Fruit fly (Drosophila melanogaster) whole organism, embryonic: Measurements from ENCODE around the gene CG42525.
A peak's percentile ranks its signal among the peaks of the same experiment; 100 is the strongest.

Experiments used
- CG10959 ChIP-seq: fragments of 200-800 bp; sonication (Bioruptor generic); IDR thresholded peaks from 2 replicates; pipeline ENCODE4 v1.3.6; 2022; ENCODE audit warnings: missing biosample characterization, missing genetic modification characterization
- CG13287 ChIP-seq: fragments of 200-800 bp; sonication (Bioruptor generic); IDR thresholded peaks from 2 replicates; pipeline ENCODE4 v1.3.6; 2022; ENCODE audit warnings: missing biosample characterization, missing genetic modification characterization; ENCODE audit not compliant: partially characterized antibody
- CG13424 ChIP-seq: fragments of 200-800 bp; sonication (Bioruptor generic); optimal IDR thresholded peaks from 2 replicates; lab custom pipeline; 2019; ENCODE audit warnings: missing biosample characterization, mild to moderate bottlenecking, missing genetic modification characterization, moderate library complexity
- CG14860 ChIP-seq: fragments of 200-800 bp; sonication (Bioruptor generic); IDR thresholded peaks from 3 replicates; pipeline ENCODE4 v1.3.6; 2022; ENCODE audit warnings: missing biosample characterization, missing genetic modification characterization; ENCODE audit not compliant: partially characterized antibody
- CG2129 ChIP-seq: fragments of 200-800 bp; sonication (Bioruptor generic); IDR thresholded peaks from 2 replicates; pipeline ENCODE4 v1.3.6; 2022; ENCODE audit warnings: missing biosample characterization, missing genetic modification characterization; ENCODE audit not compliant: partially characterized antibody
- CG2199 ChIP-seq: fragments of 200-800 bp; sonication (Bioruptor generic); IDR thresholded peaks from 3 replicates; pipeline ENCODE4 v1.3.6; 2022; ENCODE audit warnings: missing biosample characterization, missing genetic modification characterization
- CG2889 ChIP-seq: fragments of 200-800 bp; sonication (Bioruptor generic); IDR thresholded peaks from 3 replicates; pipeline ENCODE4 v1.3.6; 2022; ENCODE audit warnings: missing biosample characterization, missing genetic modification characterization
- CG30431 ChIP-seq: fragments of 200-800 bp; sonication (Bioruptor generic); optimal IDR thresholded peaks from 2 replicates; lab custom pipeline; 2017; ENCODE audit warnings: missing biosample characterization, missing genetic modification characterization
- CG3281 ChIP-seq: fragments of 200-800 bp; sonication (Bioruptor generic); optimal IDR thresholded peaks from 3 replicates; lab custom pipeline; 2017; ENCODE audit warnings: missing biosample characterization, mild to moderate bottlenecking, missing genetic modification characterization
- CG3847 ChIP-seq: fragments of 200-800 bp; sonication (Bioruptor generic); IDR thresholded peaks from 2 replicates; pipeline ENCODE4 v1.3.6; 2022; ENCODE audit warnings: missing biosample characterization, missing genetic modification characterization
- CG42726 ChIP-seq: fragments of 200-800 bp; sonication (Bioruptor generic); IDR thresholded peaks from 2 replicates; pipeline ENCODE4 v1.3.6; 2022; ENCODE audit warnings: missing biosample characterization, missing genetic modification characterization; ENCODE audit not compliant: partially characterized antibody
- CG4360 ChIP-seq: fragments of 200-800 bp; sonication (Bioruptor generic); IDR thresholded peaks from 2 replicates; pipeline ENCODE4 v1.3.6; 2022; ENCODE audit warnings: missing biosample characterization, missing genetic modification characterization
- CG4404 ChIP-seq: fragments of 200-800 bp; sonication (Bioruptor generic); IDR thresholded peaks from 2 replicates; pipeline ENCODE4 v1.3.6; 2022; ENCODE audit warnings: missing biosample characterization, missing genetic modification characterization
- CG4707 ChIP-seq: fragments of 200-800 bp; sonication (Bioruptor generic); optimal IDR thresholded peaks from 2 replicates; lab custom pipeline; 2018; ENCODE audit warnings: missing biosample characterization, mild to moderate bottlenecking, missing genetic modification characterization, moderate library complexity
- CG6791 ChIP-seq: fragments of 200-800 bp; sonication (Bioruptor generic); IDR thresholded peaks from 3 replicates; pipeline ENCODE4 v1.3.6; 2022; ENCODE audit warnings: missing biosample characterization, missing genetic modification characterization; ENCODE audit not compliant: partially characterized antibody
- CG9727 ChIP-seq: fragments of 200-800 bp; sonication (Bioruptor generic); optimal IDR thresholded peaks from 3 replicates; lab custom pipeline; 2017; ENCODE audit warnings: missing biosample characterization, mild to moderate bottlenecking, missing genetic modification characterization
- CrebB ChIP-seq: fragments of 200-800 bp; sonication (Bioruptor generic); optimal IDR thresholded peaks from 3 replicates; lab custom pipeline; 2018; ENCODE audit warnings: missing biosample characterization, mild to moderate bottlenecking, missing genetic modification characterization
- Dbx ChIP-seq: fragments of 200-800 bp; sonication (Bioruptor generic); IDR thresholded peaks from 3 replicates; pipeline ENCODE4 v1.3.6; 2022; ENCODE audit warnings: missing biosample characterization, missing genetic modification characterization
- Dek ChIP-seq: fragments of 200-800 bp; sonication (Bioruptor generic); optimal IDR thresholded peaks from 3 replicates; lab custom pipeline; 2019; ENCODE audit warnings: missing biosample characterization, mild to moderate bottlenecking, missing genetic modification characterization, moderate library complexity
- Doc3 ChIP-seq: fragments of 200-800 bp; sonication (Bioruptor generic); IDR thresholded peaks from 3 replicates; pipeline ENCODE4 v1.3.6; 2022; ENCODE audit warnings: missing biosample characterization, missing genetic modification characterization; ENCODE audit not compliant: partially characterized antibody
- Dp ChIP-seq: fragments of 200-800 bp; sonication (Bioruptor generic); optimal IDR thresholded peaks from 2 replicates; lab custom pipeline; 2018; ENCODE audit warnings: missing biosample characterization, mild to moderate bottlenecking, missing genetic modification characterization, moderate library complexity
- Ets97D ChIP-seq: fragments of 200-800 bp; sonication (Bioruptor generic); optimal IDR thresholded peaks from 3 replicates; lab custom pipeline; 2016; ENCODE audit warnings: missing biosample characterization, missing genetic modification characterization
- HmgZ ChIP-seq: fragments of 200-800 bp; sonication (Bioruptor generic); optimal IDR thresholded peaks from 2 replicates; lab custom pipeline; 2018; ENCODE audit warnings: missing biosample characterization, mild to moderate bottlenecking, missing genetic modification characterization
- Lhr ChIP-seq: fragments of 200-800 bp; sonication (Bioruptor generic); optimal IDR thresholded peaks from 3 replicates; lab custom pipeline; 2017; ENCODE audit warnings: mild to moderate bottlenecking, missing biosample characterization, missing genetic modification reagents, missing genetic modification characterization
- Myb ChIP-seq: fragments of 200-800 bp; sonication (Bioruptor generic); optimal IDR thresholded peaks from 2 replicates; lab custom pipeline; 2016; ENCODE audit warnings: missing biosample characterization, missing genetic modification characterization
- Pdp1 ChIP-seq, 2 experiments: fragments of 200-800 bp; sonication (Bioruptor generic); optimal IDR thresholded peaks; 3 replicates each; lab custom pipeline; 2016; ENCODE audit warnings: missing biosample characterization in 2 of 2, missing genetic modification characterization in 2 of 2, mild to moderate bottlenecking in 1 of 2, moderate library complexity in 1 of 2
- Scr ChIP-seq: fragments of 200-800 bp; sonication (Bioruptor generic); IDR thresholded peaks from 2 replicates; pipeline ENCODE4 v1.3.6; 2022; ENCODE audit warnings: missing biosample characterization, missing genetic modification characterization; ENCODE audit not compliant: partially characterized antibody
- Ssrp ChIP-seq: fragments of 200-800 bp; sonication (Bioruptor generic); optimal IDR thresholded peaks from 2 replicates; lab custom pipeline; 2018; ENCODE audit warnings: missing biosample characterization, mild to moderate bottlenecking, missing genetic modification characterization, moderate library complexity
- Xrp1 ChIP-seq: fragments of 200-800 bp; sonication (Bioruptor generic); IDR thresholded peaks from 2 replicates; pipeline ENCODE4 v1.3.6; 2022; ENCODE audit warnings: missing biosample characterization, missing genetic modification characterization
- YL-1 ChIP-seq: fragments of 200-800 bp; sonication (Bioruptor generic); optimal IDR thresholded peaks from 3 replicates; lab custom pipeline; 2017; ENCODE audit warnings: missing biosample characterization, mild to moderate bottlenecking, missing genetic modification characterization
- bbx ChIP-seq: fragments of 200-800 bp; sonication (Bioruptor generic); IDR thresholded peaks from 2 replicates; pipeline ENCODE4 v1.3.6; 2022; ENCODE audit warnings: missing biosample characterization, missing genetic modification characterization; ENCODE audit not compliant: partially characterized antibody
- bigmax ChIP-seq: fragments of 200-800 bp; sonication (Bioruptor generic); optimal IDR thresholded peaks from 2 replicates; lab custom pipeline; 2018; ENCODE audit warnings: missing biosample characterization, mild to moderate bottlenecking, missing genetic modification characterization
- caup ChIP-seq: fragments of 200-800 bp; sonication (Bioruptor generic); optimal IDR thresholded peaks from 3 replicates; lab custom pipeline; 2017; ENCODE audit warnings: missing biosample characterization, mild to moderate bottlenecking, missing genetic modification characterization, moderate library complexity; ENCODE audit not compliant: severe bottlenecking
- crol ChIP-seq: fragments of 200-800 bp; sonication (Bioruptor generic); IDR thresholded peaks from 2 replicates; pipeline ENCODE4 v1.3.6; 2022; ENCODE audit warnings: missing biosample characterization, missing genetic modification characterization
- dm ChIP-seq: fragments of 200-800 bp; sonication (Bioruptor generic); optimal IDR thresholded peaks from 3 replicates; lab custom pipeline; 2016; ENCODE audit warnings: missing biosample characterization, missing genetic modification characterization
- hbn ChIP-seq: fragments of 200-800 bp; sonication (Bioruptor generic); IDR thresholded peaks from 2 replicates; pipeline ENCODE4 v1.3.6; 2022; ENCODE audit warnings: missing biosample characterization, missing genetic modification characterization; ENCODE audit not compliant: partially characterized antibody
- insv ChIP-seq, 2 experiments: fragments of 200-800 bp; sonication (Bioruptor generic); optimal IDR thresholded peaks; 3 replicates each; lab custom pipeline; 2016 to 2018; ENCODE audit warnings: missing biosample characterization in 2 of 2, missing genetic modification characterization in 2 of 2
- knrl ChIP-seq: fragments of 200-800 bp; sonication (Bioruptor generic); IDR thresholded peaks from 3 replicates; pipeline ENCODE4 v1.3.6; 2022; ENCODE audit warnings: missing biosample characterization, missing genetic modification characterization; ENCODE audit not compliant: partially characterized antibody
- mirr ChIP-seq: fragments of 200-800 bp; sonication (Bioruptor generic); optimal IDR thresholded peaks from 3 replicates; lab custom pipeline; 2018; ENCODE audit warnings: missing biosample characterization, mild to moderate bottlenecking, missing genetic modification characterization
- phol ChIP-seq: fragments of 200-800 bp; sonication (Bioruptor generic); optimal IDR thresholded peaks from 3 replicates; lab custom pipeline; 2018; ENCODE audit warnings: missing biosample characterization, mild to moderate bottlenecking, missing genetic modification characterization, moderate library complexity
- row ChIP-seq: fragments of 200-800 bp; sonication (Bioruptor generic); IDR thresholded peaks from 3 replicates; pipeline ENCODE4 v1.3.6; 2022; ENCODE audit warnings: missing biosample characterization, missing genetic modification characterization
- sob ChIP-seq: fragments of 200-800 bp; sonication (Bioruptor generic); IDR thresholded peaks from 2 replicates; pipeline ENCODE4 v1.3.6; 2022; ENCODE audit warnings: missing biosample characterization, missing genetic modification characterization
- stwl ChIP-seq: fragments of 200-800 bp; sonication (Bioruptor generic); optimal IDR thresholded peaks from 3 replicates; lab custom pipeline; 2018; ENCODE audit warnings: missing biosample characterization, mild to moderate bottlenecking, missing genetic modification characterization, moderate library complexity
- trem ChIP-seq: fragments of 200-800 bp; optimal IDR thresholded peaks from 3 replicates; lab custom pipeline; 2019; ENCODE audit warnings: missing biosample characterization, mild to moderate bottlenecking, missing genetic modification characterization, moderate library complexity
- vnd ChIP-seq: fragments of 200-800 bp; sonication (Bioruptor generic); IDR thresholded peaks from 3 replicates; pipeline ENCODE4 v1.3.6; 2022; ENCODE audit warnings: missing biosample characterization, missing genetic modification characterization; ENCODE audit not compliant: partially characterized antibody
- vvl ChIP-seq: fragments of 200-800 bp; sonication (Bioruptor generic); IDR thresholded peaks from 2 replicates; pipeline ENCODE4 v1.3.6; 2022; ENCODE audit warnings: missing biosample characterization, missing genetic modification characterization

Gene CG42525

dm6 chr3L:3224740-3225719 is 35.5 kb upstream of the CG42525 start, which contains the start of gene Larp4B (continued):
- TF ChIP-seq hbn (GFP tag; lab: Robert Waterston, UW) = peak; percentile 64
- TF ChIP-seq CG3281 (GFP tag; lab: Kevin White, UChicago) = peak; percentile 33
- TF ChIP-seq CG9727 (GFP tag; lab: Kevin White, UChicago) = peak; percentile 19
- TF ChIP-seq Pdp1 (GFP tag; optimal IDR thresholded peaks at IDR 0.05; lab: Kevin White, UChicago) = peak in 1 of 2 experiments; percentile 30
- TF ChIP-seq dm = peak; percentile 80
- peak; percentile 47 for TF ChIP-seq CG3847 (GFP tag; lab: Robert Waterston, UW)
- peak in 1 of 2 experiments; percentile 41 for TF ChIP-seq insv (GFP tag; optimal IDR thresholded peaks at IDR 0.05; lab: Kevin White, UChicago)
- no peak for TF ChIP-seq mirr
- TF ChIP-seq trem (tag; lab: Kevin White, UChicago) = peak; percentile 75
- peak; percentile 40 for TF ChIP-seq YL-1 (GFP tag; lab: Kevin White, UChicago)
- TF ChIP-seq vvl (GFP tag; lab: Robert Waterston, UW) = peak; percentile 84
- peak; percentile 16 for TF ChIP-seq caup (GFP tag; lab: Kevin White, UChicago)
- TF ChIP-seq HmgZ (tag; lab: Kevin White, UChicago) = peak; percentile 61
- peak; percentile 78 for TF ChIP-seq Lhr (GFP tag; lab: Kevin White, UChicago)
- peak; percentile 71 for TF ChIP-seq vnd
- no peak for TF ChIP-seq CrebB (tag; lab: Kevin White, UChicago)
- TF ChIP-seq CG10959 = no peak
- TF ChIP-seq CG4707 = no peak
- TF ChIP-seq CG2129 (GFP tag; lab: Robert Waterston, UW) = peak; percentile 53
- TF ChIP-seq phol (tag; lab: Kevin White, UChicago) = peak; percentile 54
- 0 out of 2 replicates have a peak, but pooled peaks have one; percentile 46 for TF ChIP-seq CG42726
- 0 out of 3 replicates have a peak, but pooled peaks have one; percentile 17 for TF ChIP-seq CG2199 (GFP tag; lab: Robert Waterston, UW)
- TF ChIP-seq Xrp1 (GFP tag; lab: Robert Waterston, UW) = peak; percentile 7; the same call in 1 of the 2 replicates
- TF ChIP-seq stwl (tag; lab: Kevin White, UChicago) = peak; percentile 72
- peak; percentile 3 for TF ChIP-seq Dek (tag; lab: Kevin White, UChicago)
- TF ChIP-seq Doc3 (GFP tag; lab: Robert Waterston, UW) = peak; percentile 77
- no peak for TF ChIP-seq CG2889 (GFP tag; lab: Robert Waterston, UW)
- peak; percentile 86 for TF ChIP-seq crol (GFP tag; lab: Robert Waterston, UW)
- peak; percentile 72 for TF ChIP-seq Scr (GFP tag; lab: Robert Waterston, UW)
- peak; percentile 19 for TF ChIP-seq bigmax (GFP tag; lab: Kevin White, UChicago)
- peak; percentile 18; the same call in 1 of the 2 replicates for TF ChIP-seq CG4360 (GFP tag; lab: Robert Waterston, UW)
- TF ChIP-seq CG30431 = no peak
- TF ChIP-seq Dp = peak; percentile 71
- TF ChIP-seq Dbx (GFP tag; lab: Robert Waterston, UW) = peak; percentile 44; the same call in 1 of the 3 replicates
- TF ChIP-seq Myb = peak; percentile 90
- peak; percentile 50 for TF ChIP-seq CG6791 (GFP tag; lab: Robert Waterston, UW)
- TF ChIP-seq CG13424 (tag; lab: Kevin White, UChicago) = peak; percentile 14
- TF ChIP-seq CG4404 (GFP tag; lab: Robert Waterston, UW) = no peak
- peak; percentile 72; the same call in 2 of the 3 replicates for TF ChIP-seq CG14860 (GFP tag; lab: Robert Waterston, UW)
- no peak; the same call in none of the 2 replicates for TF ChIP-seq sob
- peak; percentile 14 for TF ChIP-seq Ssrp (tag; lab: Kevin White, UChicago)
- peak; percentile 57 for TF ChIP-seq bbx (GFP tag; lab: Robert Waterston, UW)
- TF ChIP-seq Ets97D (GFP tag; lab: Kevin White, UChicago) = peak; percentile 73
- TF ChIP-seq row = peak; percentile 62
- peak; percentile 72 for TF ChIP-seq CG13287
- TF ChIP-seq knrl (GFP tag; lab: Robert Waterston, UW) = peak; percentile 76
